Worm (Caenorhabditis elegans) whole organism, L3 larva: ENCODE results near the gene T19H12.3.

Source experiments
- R02D3.7 ChIP-seq: fragments of 150-350 bp; optimal IDR thresholded peaks from 2 replicates; lab custom pipeline; 2014; ENCODE audit warnings: missing biosample characterization, missing genetic modification characterization
- ZK546.5 ChIP-seq: sonication (generic microtip); optimal IDR thresholded peaks from 2 replicates; lab custom pipeline; 2017; ENCODE audit warnings: missing biosample characterization, missing genetic modification characterization
- aly-2 ChIP-seq: fragments of 150-350 bp; optimal IDR thresholded peaks from 2 replicates; lab custom pipeline; 2014; ENCODE audit warnings: missing biosample characterization, missing genetic modification characterization
- ama-1 ChIP-seq: fragments of 150-350 bp; optimal IDR thresholded peaks from 2 replicates; lab custom pipeline; 2018
- ceh-16 ChIP-seq: sonication (generic microtip); optimal IDR thresholded peaks from 2 replicates; lab custom pipeline; 2017; ENCODE audit warnings: missing biosample characterization, missing genetic modification characterization
- daf-12 ChIP-seq: fragments of 150-350 bp; optimal IDR thresholded peaks from 2 replicates; lab custom pipeline; 2014; ENCODE audit warnings: missing biosample characterization, missing genetic modification reagents, missing genetic modification characterization
- egl-27 ChIP-seq: sonication (generic microtip); optimal IDR thresholded peaks from 4 replicates; lab custom pipeline; 2017; ENCODE audit warnings: missing biosample characterization, missing genetic modification reagents, missing genetic modification characterization
- elt-2 ChIP-seq: sonication (generic microtip); optimal IDR thresholded peaks from 2 replicates; lab custom pipeline; 2016; ENCODE audit warnings: missing genetic modification reagents, mild to moderate bottlenecking, missing genetic modification characterization, missing compliant biosample characterization
- fos-1 ChIP-seq: fragments of 150-350 bp; optimal IDR thresholded peaks from 2 replicates; lab custom pipeline; 2014; ENCODE audit warnings: missing biosample characterization, missing genetic modification characterization
- hmg-11 ChIP-seq: sonication (generic microtip); optimal IDR thresholded peaks from 2 replicates; lab custom pipeline; 2016; ENCODE audit warnings: missing genetic modification characterization, missing compliant biosample characterization
- lin-15B ChIP-seq: fragments of 150-350 bp; optimal IDR thresholded peaks from 2 replicates; lab custom pipeline; 2014; ENCODE audit warnings: missing biosample characterization, missing genetic modification characterization
- lin-39 ChIP-seq: fragments of 150-350 bp; optimal IDR thresholded peaks from 2 replicates; lab custom pipeline; 2018; ENCODE audit warnings: missing biosample characterization, missing genetic modification reagents, missing genetic modification characterization
- lsy-12 ChIP-seq: sonication (generic microtip); optimal IDR thresholded peaks from 2 replicates; lab custom pipeline; 2016; ENCODE audit warnings: mild to moderate bottlenecking, missing genetic modification characterization, missing compliant biosample characterization
- mdl-1 ChIP-seq: fragments of 150-350 bp; optimal IDR thresholded peaks from 2 replicates; lab custom pipeline; 2014; ENCODE audit warnings: missing biosample characterization, missing genetic modification characterization
- nfya-1 ChIP-seq: sonication (generic microtip); optimal IDR thresholded peaks from 2 replicates; lab custom pipeline; 2017; ENCODE audit warnings: missing genetic modification characterization, mild to moderate bottlenecking, missing compliant biosample characterization, antibody characterized with exemption, moderate library complexity; ENCODE audit not compliant: insufficient read depth
- nhr-12 ChIP-seq: fragments of 150-350 bp; optimal IDR thresholded peaks from 2 replicates; lab custom pipeline; 2014; ENCODE audit warnings: missing biosample characterization, missing genetic modification characterization
- nhr-23 ChIP-seq: fragments of 150-350 bp; optimal IDR thresholded peaks from 2 replicates; lab custom pipeline; 2014; ENCODE audit warnings: missing biosample characterization, missing genetic modification reagents, missing genetic modification characterization
- nhr-237 ChIP-seq: fragments of 150-350 bp; optimal IDR thresholded peaks from 2 replicates; lab custom pipeline; 2014; ENCODE audit warnings: missing biosample characterization, missing genetic modification characterization
- nhr-25 ChIP-seq: sonication (generic microtip); optimal IDR thresholded peaks from 2 replicates; lab custom pipeline; 2017; ENCODE audit warnings: missing biosample characterization, missing genetic modification characterization
- nhr-28 ChIP-seq: fragments of 150-350 bp; optimal IDR thresholded peaks from 2 replicates; lab custom pipeline; 2014; ENCODE audit warnings: missing biosample characterization, missing genetic modification characterization
- nhr-43 ChIP-seq: sonication (generic microtip); optimal IDR thresholded peaks from 2 replicates; lab custom pipeline; 2016; ENCODE audit warnings: mild to moderate bottlenecking, missing genetic modification characterization, missing compliant biosample characterization; ENCODE audit not compliant: poor library complexity, severe bottlenecking
- nhr-76 ChIP-seq: fragments of 150-350 bp; sonication (generic microtip); optimal IDR thresholded peaks from 5 replicates; lab custom pipeline; 2014; ENCODE audit warnings: missing biosample characterization, missing genetic modification characterization
- nhr-77 ChIP-seq: fragments of 150-350 bp; optimal IDR thresholded peaks from 2 replicates; lab custom pipeline; 2014; ENCODE audit warnings: missing biosample characterization, missing genetic modification characterization
- pha-4 ChIP-seq: fragments of 150-350 bp; optimal IDR thresholded peaks from 2 replicates; lab custom pipeline; 2014; ENCODE audit warnings: missing biosample characterization, missing genetic modification reagents, missing genetic modification characterization
- pqm-1 ChIP-seq: fragments of 150-350 bp; optimal IDR thresholded peaks from 2 replicates; lab custom pipeline; 2017; ENCODE audit warnings: missing biosample characterization, missing genetic modification characterization, inconsistent platforms
- skn-1 ChIP-seq: fragments of 150-350 bp; optimal IDR thresholded peaks from 2 replicates; lab custom pipeline; 2014; ENCODE audit warnings: missing biosample characterization, missing genetic modification characterization
- tbx-2 ChIP-seq: sonication (generic microtip); optimal IDR thresholded peaks from 2 replicates; lab custom pipeline; 2016; ENCODE audit warnings: mild to moderate bottlenecking, missing genetic modification characterization, missing compliant biosample characterization
- unc-39 ChIP-seq: sonication (generic microtip); optimal IDR thresholded peaks from 4 replicates; lab custom pipeline; 2017; ENCODE audit warnings: missing biosample characterization, missing genetic modification characterization
- unc-62 ChIP-seq: fragments of 150-350 bp; sonication (generic microtip); optimal IDR thresholded peaks from 4 replicates; lab custom pipeline; 2014; ENCODE audit warnings: missing biosample characterization, missing genetic modification reagents, missing genetic modification characterization
- zag-1 ChIP-seq: fragments of 150-350 bp; optimal IDR thresholded peaks from 2 replicates; lab custom pipeline; 2014; ENCODE audit warnings: missing biosample characterization, missing genetic modification characterization
- ztf-4 ChIP-seq: fragments of 150-350 bp; optimal IDR thresholded peaks from 2 replicates; lab custom pipeline; 2014; ENCODE audit warnings: missing biosample characterization, missing genetic modification characterization

T19H12.3 gene

DNA sequence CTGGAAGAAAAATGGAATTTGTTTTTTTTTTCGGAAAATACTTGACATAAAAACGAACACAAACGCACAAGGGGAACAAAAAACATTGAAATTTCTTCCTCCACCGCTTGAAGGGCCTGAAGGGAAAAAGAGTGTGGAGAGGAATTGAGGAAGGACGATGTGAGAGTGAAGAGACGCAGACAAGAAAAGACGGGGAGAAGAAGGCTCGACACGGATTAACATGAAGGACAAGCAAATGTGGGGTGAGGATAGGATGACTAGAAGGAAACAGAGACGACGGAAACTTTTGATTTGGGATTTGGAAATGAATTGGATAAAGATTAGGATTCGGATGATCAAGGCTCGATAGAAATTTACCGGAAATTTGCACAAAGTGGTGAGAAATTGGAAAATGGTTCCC, 24.9 kb upstream of the T19H12.3 start:
- TF ChIP-seq ztf-4: no peak
- peak; percentile 7 for TF ChIP-seq nhr-25
- TF ChIP-seq hmg-11 (tag; lab: Kevin White, UChicago): peak; percentile 30
- TF ChIP-seq nhr-76 (tag; lab: Kevin White, UChicago): no peak
- TF ChIP-seq ceh-16: no peak
- peak; percentile 53 for TF ChIP-seq nfya-1 (tag; lab: Kevin White, UChicago)
- TF ChIP-seq nhr-23 (tag; lab: Kevin White, UChicago): peak; percentile 1
- no peak for TF ChIP-seq lin-39

DNA sequence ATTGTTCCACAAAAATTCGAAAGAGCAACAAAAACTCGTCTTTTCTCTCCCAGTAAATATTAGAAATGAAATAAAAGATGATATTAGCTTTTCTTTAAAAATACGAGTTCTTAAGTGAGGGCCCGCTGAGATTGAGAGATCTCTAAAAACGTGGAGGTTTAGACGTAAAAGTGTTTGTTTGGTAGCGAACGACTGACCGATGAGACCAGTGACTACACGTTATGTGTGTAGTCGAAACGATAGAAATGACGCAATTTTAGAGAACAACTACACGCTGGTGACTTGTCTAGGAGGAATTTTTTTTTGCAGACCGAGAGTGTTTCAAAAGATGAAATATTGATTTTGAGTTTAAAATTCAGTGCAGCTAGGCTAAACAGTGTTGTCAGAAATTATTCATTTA, 22.7 kb upstream of the T19H12.3 start, which contains the start of gene C37H5.13:
Gene C37H5.13 (minus strand): TSS at position 229 of the 400 bp plus-strand sequence.
- TF ChIP-seq pha-4 (tag; lab: Kevin White, UChicago): peak; percentile 74
- TF ChIP-seq skn-1: peak; percentile 4
- TF ChIP-seq nfya-1 (tag; lab: Kevin White, UChicago): peak; percentile 27
- TF ChIP-seq pqm-1 (tag; lab: Kevin White, UChicago): peak; percentile 24
- no peak for TF ChIP-seq nhr-237 (tag; lab: Kevin White, UChicago)
- peak; percentile 69 for TF ChIP-seq hmg-11 (tag; lab: Kevin White, UChicago)

DNA sequence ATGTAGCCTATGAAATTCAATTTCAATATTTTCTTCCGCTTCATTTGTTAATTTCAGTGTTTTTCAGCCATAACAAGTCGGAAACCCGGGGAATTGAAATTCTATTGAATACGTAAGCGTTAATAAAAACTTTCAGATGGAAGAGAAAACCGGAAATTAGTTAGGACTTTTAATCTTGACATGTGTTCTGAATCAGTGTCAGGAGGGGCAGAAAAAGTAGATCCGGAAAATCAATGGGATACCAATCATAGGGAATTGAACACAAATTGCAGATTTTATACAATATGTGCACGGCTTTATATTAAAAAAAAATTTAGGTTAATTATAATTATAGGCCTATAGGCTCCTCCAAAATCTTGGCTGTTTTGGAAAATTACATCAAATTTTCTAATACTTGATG, 21.1 kb upstream of the T19H12.3 start:
- TF ChIP-seq R02D3.7 (tag; lab: Kevin White, UChicago) (no peak), pqm-1 (tag; lab: Kevin White, UChicago) (no peak), lin-15B (tag; lab: Kevin White, UChicago) (no peak), nhr-28 (tag; lab: Kevin White, UChicago) (no peak), egl-27 (no peak), nhr-12 (tag; lab: Kevin White, UChicago) (no peak), elt-2 (tag; lab: Kevin White, UChicago) (no peak), aly-2 (tag; lab: Kevin White, UChicago) (no peak), nhr-76 (tag; lab: Kevin White, UChicago) (no peak), ama-1 (lab: Kevin White, UChicago) (no peak), nhr-77 (tag; lab: Kevin White, UChicago) (no peak)
- TF ChIP-seq, all 47 proteins: peak for 0

DNA sequence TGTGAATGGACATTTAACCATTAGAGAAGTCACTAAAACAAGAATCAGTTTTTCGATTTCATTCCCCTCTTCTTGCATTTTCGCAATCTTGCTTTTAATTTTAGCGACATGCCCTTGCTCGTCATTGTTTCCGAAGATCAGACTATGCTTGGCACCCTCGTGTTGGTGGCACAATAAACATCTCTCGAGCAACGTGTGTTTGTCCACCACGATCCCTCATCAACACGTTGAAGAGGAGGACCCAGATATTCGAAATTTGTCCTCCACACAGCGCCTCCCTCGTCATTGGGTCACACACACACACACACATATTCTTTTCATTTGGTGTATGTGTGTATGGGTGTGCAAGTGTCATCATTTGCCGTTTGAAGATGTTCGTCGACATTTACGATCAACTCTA, 20.1 kb upstream of the T19H12.3 start, which contains the start of gene srd-32:
Gene srd-32 (plus strand): TSS at position 301 of the 400 bp plus-strand sequence.
- TF ChIP-seq lin-15B (tag; lab: Kevin White, UChicago) (no peak), daf-12 (no peak), aly-2 (tag; lab: Kevin White, UChicago) (no peak), mdl-1 (tag; lab: Kevin White, UChicago) (no peak), tbx-2 (tag; lab: Kevin White, UChicago) (no peak), R02D3.7 (tag; lab: Kevin White, UChicago) (no peak), unc-39 (tag; lab: Kevin White, UChicago) (no peak), nhr-25 (no peak), nhr-76 (tag; lab: Kevin White, UChicago) (no peak), nhr-237 (tag; lab: Kevin White, UChicago) (no peak), nhr-43 (no peak), nfya-1 (tag; lab: Kevin White, UChicago) (no peak), unc-62 (GFP tag; lab: Kevin White, UChicago) (no peak), egl-27 (no peak), nhr-23 (tag; lab: Kevin White, UChicago) (no peak), nhr-77 (tag; lab: Kevin White, UChicago) (no peak), ama-1 (lab: Kevin White, UChicago) (no peak), ceh-16 (no peak), ztf-4 (no peak), fos-1 (no peak)

DNA sequence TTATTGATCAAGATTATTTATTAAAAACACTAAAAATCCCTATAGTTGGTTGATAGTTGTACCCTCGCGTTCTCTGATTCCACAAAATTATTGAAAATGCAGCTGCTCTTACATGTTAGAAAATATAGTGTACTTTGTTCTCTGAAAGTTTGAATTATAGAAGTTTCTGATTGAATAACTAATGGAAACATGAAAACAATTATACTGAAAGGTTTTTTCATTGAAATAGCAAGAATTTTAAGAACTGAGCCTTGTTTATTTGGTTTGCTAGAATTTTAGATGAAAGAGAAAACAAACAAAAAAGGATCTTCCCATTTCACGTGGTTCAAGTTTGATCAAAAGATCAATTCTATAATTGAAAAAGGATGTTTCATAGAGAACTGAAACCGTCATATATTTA, 17.9 kb upstream of the T19H12.3 start:
- TF ChIP-seq nhr-23 (tag; lab: Kevin White, UChicago) (no peak), skn-1 (no peak), nfya-1 (tag; lab: Kevin White, UChicago) (no peak), elt-2 (tag; lab: Kevin White, UChicago) (no peak), nhr-237 (tag; lab: Kevin White, UChicago) (no peak), ztf-4 (no peak), ZK546.5 (tag; lab: Kevin White, UChicago) (no peak), zag-1 (tag; lab: Kevin White, UChicago) (no peak), lsy-12 (no peak), nhr-25 (no peak), hmg-11 (tag; lab: Kevin White, UChicago) (no peak), daf-12 (no peak)
